Fruit fly (Drosophila melanogaster): ENCODE measurements around the gene CG1812.

CG1812 gene

DNA sequence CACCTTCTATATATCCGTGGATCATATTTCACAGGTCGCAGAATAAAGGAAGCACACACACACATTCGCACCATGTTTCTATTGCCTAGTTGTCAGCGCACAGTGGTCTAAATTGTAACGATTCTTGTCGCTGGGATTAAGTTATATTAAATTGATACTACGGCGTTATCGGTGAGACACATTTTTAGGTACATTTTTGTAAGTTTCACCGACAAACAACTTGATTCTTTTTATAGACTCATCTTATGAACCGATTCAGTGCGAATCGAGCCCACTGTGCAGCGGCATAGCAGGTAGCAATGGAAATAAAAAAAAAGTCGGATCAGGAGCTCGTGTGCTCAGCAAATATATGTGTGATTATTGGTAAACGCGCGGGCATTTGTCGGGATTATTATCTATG lies 31.0 kb upstream of the CG1812 start (continued):
- TF ChIP-seq wdn (GFP tag; IDR thresholded peaks at IDR 0.05), result peak; percentile 56; the same call in 1 of the 2 replicates
- peak; percentile 64 for TF ChIP-seq slou (GFP tag; optimal IDR thresholded peaks at IDR 0.05)
- peak; percentile 48 for TF ChIP-seq ewg (GFP tag; optimal IDR thresholded peaks at IDR 0.05)
- peak; percentile 51; the same call in 1 of the 3 replicates for TF ChIP-seq H15 (GFP tag; IDR thresholded peaks at IDR 0.05)
- TF ChIP-seq Eip74EF (GFP tag; optimal IDR thresholded peaks at IDR 0.05), result no peak
- TF ChIP-seq HLHmδ (GFP tag; optimal IDR thresholded peaks at IDR 0.05), result no peak
- peak; percentile 73 for TF ChIP-seq otp (GFP tag; IDR thresholded peaks at IDR 0.05)
- peak; percentile 66 for TF ChIP-seq CG10959 (GFP tag; IDR thresholded peaks at IDR 0.05)
- TF ChIP-seq mam (GFP tag; optimal IDR thresholded peaks at IDR 0.05), result peak; percentile 77
- TF ChIP-seq CG8388 (GFP tag; optimal IDR thresholded peaks at IDR 0.05), result peak; percentile 73
- peak; percentile 26 for TF ChIP-seq CG13123 (GFP tag; optimal IDR thresholded peaks at IDR 0.05)
- TF ChIP-seq CG6175 (GFP tag; IDR thresholded peaks at IDR 0.05), result no peak
- TF ChIP-seq CG10654 (GFP tag; optimal IDR thresholded peaks at IDR 0.05), result peak; percentile 70
- peak; percentile 61 for TF ChIP-seq seq (GFP tag; IDR thresholded peaks at IDR 0.05)
- TF ChIP-seq CkIIα-i1 (GFP tag; IDR thresholded peaks at IDR 0.05), result no peak
- TF ChIP-seq B-H1 (GFP tag; IDR thresholded peaks at IDR 0.05), result peak; percentile 58
- no peak for TF ChIP-seq klu (GFP tag; IDR thresholded peaks at IDR 0.05)
- TF ChIP-seq run (tag; optimal IDR thresholded peaks at IDR 0.05), result peak; percentile 14
- TF ChIP-seq sd (tag; optimal IDR thresholded peaks at IDR 0.05), result no peak
- TF ChIP-seq Dek (tag; optimal IDR thresholded peaks at IDR 0.05), result no peak
- no peak for TF ChIP-seq C15 (GFP tag; IDR thresholded peaks at IDR 0.05)
- TF ChIP-seq zen (tag; optimal IDR thresholded peaks at IDR 0.05), result peak; percentile 63
- no peak for TF ChIP-seq Dp (GFP tag; optimal IDR thresholded peaks at IDR 0.05)
- TF ChIP-seq Dad (GFP tag; optimal IDR thresholded peaks at IDR 0.05), result peak; percentile 54
- no peak for TF ChIP-seq br (optimal IDR thresholded peaks at IDR 0.05)
- TF ChIP-seq YL-1 (GFP tag; optimal IDR thresholded peaks at IDR 0.05), result no peak
- peak; percentile 73 for TF ChIP-seq NfI (GFP tag; optimal IDR thresholded peaks at IDR 0.05)
- peak; percentile 48 to 84 for TF ChIP-seq bsh (GFP tag; optimal IDR thresholded peaks at IDR 0.05)
- TF ChIP-seq HmgZ (tag; optimal IDR thresholded peaks at IDR 0.05), result peak; percentile 65
- TF ChIP-seq nom (GFP tag; optimal IDR thresholded peaks at IDR 0.05), result no peak
- TF ChIP-seq nerfin-1 (tag; optimal IDR thresholded peaks at IDR 0.05), result no peak
- no peak for TF ChIP-seq HLH4C (GFP tag; IDR thresholded peaks at IDR 0.05; ENCODE audit: partially characterized antibody)
- no peak for TF ChIP-seq exex (tag; optimal IDR thresholded peaks at IDR 0.05)
- peak; percentile 43 for TF ChIP-seq kay (GFP tag; optimal IDR thresholded peaks at IDR 0.05)
- TF ChIP-seq CG17361 (GFP tag; IDR thresholded peaks at IDR 0.05), result no peak
- peak; percentile 49 for TF ChIP-seq HmgD (GFP tag; optimal IDR thresholded peaks at IDR 0.05)
- peak; percentile 68 for TF ChIP-seq Meics (GFP tag; optimal IDR thresholded peaks at IDR 0.05)
- no peak for TF ChIP-seq sr (GFP tag; IDR thresholded peaks at IDR 0.05)
- no peak for TF ChIP-seq pros (GFP tag; optimal IDR thresholded peaks at IDR 0.05)
- peak; percentile 47 for TF ChIP-seq CG5245 (GFP tag; optimal IDR thresholded peaks at IDR 0.05)
- TF ChIP-seq pita (GFP tag; optimal IDR thresholded peaks at IDR 0.05), result no peak
- TF ChIP-seq CG7786 (GFP tag; optimal IDR thresholded peaks at IDR 0.05), result peak; percentile 79
- TF ChIP-seq Doc2 (GFP tag; IDR thresholded peaks at IDR 0.05), result no peak
- no peak for TF ChIP-seq prd (optimal IDR thresholded peaks at IDR 0.05)
- peak; percentile 66 for TF ChIP-seq prd (GFP tag; IDR thresholded peaks at IDR 0.05)
- TF ChIP-seq Hmr (GFP tag; optimal IDR thresholded peaks at IDR 0.05), result peak; percentile 75
- no peak for TF ChIP-seq CG10543 (GFP tag; optimal IDR thresholded peaks at IDR 0.05)
- TF ChIP-seq CG16779 (GFP tag; IDR thresholded peaks at IDR 0.05), result no peak
- peak; percentile 64 for TF ChIP-seq CG17385 (GFP tag; optimal IDR thresholded peaks at IDR 0.05)
- peak; percentile 66 for TF ChIP-seq bcd (GFP tag; optimal IDR thresholded peaks at IDR 0.05)
- TF ChIP-seq CG10274 (GFP tag; optimal IDR thresholded peaks at IDR 0.05), result no peak
- TF ChIP-seq ro (GFP tag; IDR thresholded peaks at IDR 0.05), result no peak
